Fruit fly (Drosophila melanogaster): ENCODE measurements around the gene mh.

dm6 chrX:15495600-15496379 lies 20.6 kb upstream of the mh start:
- TF ChIP-seq usp (GFP tag; optimal IDR thresholded peaks at IDR 0.05) (no peak), OdsH (GFP tag; optimal IDR thresholded peaks at IDR 0.05) (no peak)

All from whole organism, wandering third instar larva.